In genomic region chrV:11993706-11994345, ce11 we compare ENCODE assay signal across 7 worm cellular contexts.
TF ChIP-seq lines count a peak whose summit lies in the region.

Gene cyl-1 (minus strand): TSS chrV:11993723.
Gene C52E4.7 (plus strand): TSS chrV:11994295.

TF ChIP-seq in whole organism, L1 larva, 84 proteins besides CTCF, POLR2A, EP300 and RAD21 (continues in another document):
- TF ChIP-seq lin-35 (GFP tag; optimal IDR thresholded peaks at IDR 0.05; lab: Kevin White, UChicago), result peak; percentile 69 to 81
- TF ChIP-seq F16B12.6 (tag; optimal IDR thresholded peaks at IDR 0.05; lab: Kevin White, UChicago), result peak; percentile 91
- TF ChIP-seq xbp-1 (tag; optimal IDR thresholded peaks at IDR 0.05; lab: Kevin White, UChicago), result peak; percentile 46
- peak; percentile 80 for TF ChIP-seq mep-1 (tag; optimal IDR thresholded peaks at IDR 0.05; lab: Kevin White, UChicago)
- TF ChIP-seq blmp-1 (tag; optimal IDR thresholded peaks at IDR 0.05; lab: Kevin White, UChicago), result peak; percentile 72
- peak; percentile 71 to 74 for TF ChIP-seq efl-1 (optimal IDR thresholded peaks at IDR 0.05; lab: Kevin White, UChicago)
- peak; percentile 65 to 87 for TF ChIP-seq efl-1 (GFP tag; optimal IDR thresholded peaks at IDR 0.05 in 1 of 2; lab: Kevin White, UChicago)
- TF ChIP-seq ceh-82 (tag; optimal IDR thresholded peaks at IDR 0.05; lab: Kevin White, UChicago), result peak in 2 of 3 experiments; percentile 35 to 40
- peak; percentile 26 for TF ChIP-seq rnt-1 (tag; optimal IDR thresholded peaks at IDR 0.05; lab: Kevin White, UChicago)
- TF ChIP-seq ztf-11 (tag; optimal IDR thresholded peaks at IDR 0.05; lab: Kevin White, UChicago), result no peak
- peak; percentile 53 for TF ChIP-seq fkh-8 (tag; optimal IDR thresholded peaks at IDR 0.05; lab: Kevin White, UChicago)
- TF ChIP-seq nhr-19 (GFP tag; conservative IDR thresholded peaks at IDR 0.05; lab: Robert Waterston, UW), result 0 out of 2 replicates have a peak, but pooled peaks have one; percentile 3

TF ChIP-seq in whole organism, L2 larva, 48 proteins besides CTCF, POLR2A, EP300 and RAD21 (continues in another document):
- TF ChIP-seq alr-1 (tag; optimal IDR thresholded peaks at IDR 0.05; lab: Kevin White, UChicago) (no peak), nhr-11 (tag; optimal IDR thresholded peaks at IDR 0.05; lab: Kevin White, UChicago) (no peak), nhr-12 (tag; optimal IDR thresholded peaks at IDR 0.05; lab: Kevin White, UChicago) (no peak), fos-1 (tag; optimal IDR thresholded peaks at IDR 0.05; lab: Kevin White, UChicago) (peak; percentile 39), lsy-2 (tag; optimal IDR thresholded peaks at IDR 0.05; lab: Kevin White, UChicago) (peak in 1 of 2 experiments; percentile 73), elt-3 (tag; optimal IDR thresholded peaks at IDR 0.05; lab: Kevin White, UChicago) (no peak), Y55F3AM.14 (GFP tag; optimal IDR thresholded peaks at IDR 0.05; lab: Kevin White, UChicago) (no peak), nhr-10 (tag; optimal IDR thresholded peaks at IDR 0.05; lab: Kevin White, UChicago) (no peak), C34F6.9 (tag; optimal IDR thresholded peaks at IDR 0.05; lab: Kevin White, UChicago) (peak; percentile 88), crh-2 (tag; optimal IDR thresholded peaks at IDR 0.05; lab: Kevin White, UChicago) (peak; percentile 70), ceh-16 (tag; optimal IDR thresholded peaks at IDR 0.05; lab: Kevin White, UChicago) (no peak), ztf-1 (GFP tag; conservative IDR thresholded peaks at IDR 0.05; lab: Robert Waterston, UW) (no peak), unc-39 (tag; optimal IDR thresholded peaks at IDR 0.05; lab: Kevin White, UChicago) (no peak), nhr-129 (tag; optimal IDR thresholded peaks at IDR 0.05; lab: Kevin White, UChicago) (peak; percentile 56)

TF ChIP-seq in whole organism, L3 larva, 47 proteins besides CTCF, POLR2A, EP300 and RAD21:
- peak; percentile 46 for TF ChIP-seq hmg-11 (tag; optimal IDR thresholded peaks at IDR 0.05; lab: Kevin White, UChicago)
- TF ChIP-seq nfya-1 (tag; optimal IDR thresholded peaks at IDR 0.05; lab: Kevin White, UChicago; ENCODE audit: insufficient read depth), result peak; percentile 77
- TF ChIP-seq pha-4 (tag; optimal IDR thresholded peaks at IDR 0.05; lab: Kevin White, UChicago), result peak; percentile 77
- TF ChIP-seq nhr-23 (tag; optimal IDR thresholded peaks at IDR 0.05; lab: Kevin White, UChicago), result peak; percentile 47
- peak; percentile 73 for TF ChIP-seq snpc-4 (tag; optimal IDR thresholded peaks at IDR 0.05; lab: Kevin White, UChicago)
- no peak for TF ChIP-seq nhr-25 (tag; optimal IDR thresholded peaks at IDR 0.05; lab: Kevin White, UChicago)
- TF ChIP-seq lin-15B (tag; optimal IDR thresholded peaks at IDR 0.05; lab: Kevin White, UChicago), result peak; percentile 67
- TF ChIP-seq fkh-2 (tag; optimal IDR thresholded peaks at IDR 0.05; lab: Kevin White, UChicago), result no peak
- no peak for TF ChIP-seq elt-1 (tag; optimal IDR thresholded peaks at IDR 0.05; lab: Kevin White, UChicago)
- TF ChIP-seq elt-2 (tag; optimal IDR thresholded peaks at IDR 0.05; lab: Kevin White, UChicago), result peak; percentile 37
- no peak for TF ChIP-seq sea-2 (GFP tag; optimal IDR thresholded peaks at IDR 0.05; lab: Kevin White, UChicago)
- TF ChIP-seq egl-5 (tag; optimal IDR thresholded peaks at IDR 0.05; lab: Kevin White, UChicago), result no peak
- TF ChIP-seq pqm-1 (tag; optimal IDR thresholded peaks at IDR 0.05; lab: Kevin White, UChicago), result peak; percentile 36
TF ChIP-seq in whole organism, L3 larva: peak in this region for 8.

TF ChIP-seq in whole organism, L4 larva, 104 proteins besides CTCF, POLR2A, EP300 and RAD21 (continues in another document):
- TF ChIP-seq spr-1 (tag; optimal IDR thresholded peaks at IDR 0.05; lab: Kevin White, UChicago) (no peak), zag-1 (tag; optimal IDR thresholded peaks at IDR 0.05; lab: Kevin White, UChicago) (no peak), zfp-3 (GFP tag; conservative IDR thresholded peaks at IDR 0.05; lab: Robert Waterston, UW) (no peak), ceh-32 (tag; optimal IDR thresholded peaks at IDR 0.05; lab: Kevin White, UChicago; ENCODE audit: poor library complexity) (no peak), tag-97 (GFP tag; IDR thresholded peaks at IDR 0.05; lab: Robert Waterston, UW) (no peak), unc-130 (GFP tag; optimal IDR thresholded peaks at IDR 0.05; lab: Kevin White, UChicago) (no peak), ztf-11 (tag; optimal IDR thresholded peaks at IDR 0.05; lab: Kevin White, UChicago) (no peak), F44E2.7 (GFP tag; IDR thresholded peaks at IDR 0.05; lab: Robert Waterston, UW) (no peak), nhr-6 (tag; optimal IDR thresholded peaks at IDR 0.05; lab: Kevin White, UChicago) (peak; percentile 94), madf-5 (GFP tag; IDR thresholded peaks at IDR 0.05; lab: Robert Waterston, UW) (no peak), dmd-9 (GFP tag; IDR thresholded peaks at IDR 0.05; lab: Robert Waterston, UW) (no peak), ama-1 (optimal IDR thresholded peaks at IDR 0.05; lab: Kevin White, UChicago) (no peak), spr-3 (GFP tag; optimal IDR thresholded peaks at IDR 0.05; lab: Kevin White, UChicago) (no peak), mdt-29 (GFP tag; IDR thresholded peaks at IDR 0.05; lab: Robert Waterston, UW) (no peak), ceh-82 (tag; optimal IDR thresholded peaks at IDR 0.05; lab: Kevin White, UChicago) (no peak)

TF ChIP-seq in whole organism, late embryonic, 69 proteins besides CTCF, POLR2A, EP300 and RAD21:
- TF ChIP-seq tbx-2 (tag; optimal IDR thresholded peaks at IDR 0.05; lab: Kevin White, UChicago), result peak; percentile 17
- TF ChIP-seq nfya-1 (tag; optimal IDR thresholded peaks at IDR 0.05; lab: Kevin White, UChicago), result peak; percentile 32
- TF ChIP-seq ceh-31 (tag; optimal IDR thresholded peaks at IDR 0.05; lab: Kevin White, UChicago), result peak; percentile 5
- TF ChIP-seq sdc-2 (tag; optimal IDR thresholded peaks at IDR 0.05; lab: Kevin White, UChicago), result peak; percentile 1
- TF ChIP-seq ceh-34 (tag; optimal IDR thresholded peaks at IDR 0.05; lab: Kevin White, UChicago), result peak; percentile 9
- TF ChIP-seq npax-4 (tag; optimal IDR thresholded peaks at IDR 0.05; lab: Kevin White, UChicago), result no peak
- TF ChIP-seq odd-2 (tag; optimal IDR thresholded peaks at IDR 0.05; lab: Kevin White, UChicago), result no peak
- no peak for TF ChIP-seq che-1 (tag; optimal IDR thresholded peaks at IDR 0.05; lab: Kevin White, UChicago)
- no peak for TF ChIP-seq hlh-30 (tag; optimal IDR thresholded peaks at IDR 0.05; lab: Kevin White, UChicago; ENCODE audit: insufficient read depth)
- TF ChIP-seq pat-9 (tag; optimal IDR thresholded peaks at IDR 0.05; lab: Kevin White, UChicago), result no peak
- TF ChIP-seq ceh-30 (tag; optimal IDR thresholded peaks at IDR 0.05; lab: Kevin White, UChicago), result no peak
- no peak for TF ChIP-seq ama-1 (optimal IDR thresholded peaks at IDR 0.05; lab: Kevin White, UChicago)

TF ChIP-seq in whole organism, mixed stage, embryonic, 35 proteins besides CTCF, POLR2A, EP300 and RAD21 (continues in another document):
- TF ChIP-seq sem-2 (GFP tag; optimal IDR thresholded peaks at IDR 0.05; lab: Kevin White, UChicago), result no peak
- TF ChIP-seq sptf-1 (tag; optimal IDR thresholded peaks at IDR 0.05; lab: Kevin White, UChicago), result no peak
- TF ChIP-seq ceh-43 (GFP tag; optimal IDR thresholded peaks at IDR 0.05; lab: Kevin White, UChicago), result no peak
- no peak for TF ChIP-seq unc-120 (tag; optimal IDR thresholded peaks at IDR 0.05; lab: Kevin White, UChicago; ENCODE audit: poor library complexity, severe bottlenecking)
- peak; percentile 29 for TF ChIP-seq ceh-39 (tag; optimal IDR thresholded peaks at IDR 0.05; lab: Kevin White, UChicago)
- TF ChIP-seq ztf-11 (tag; optimal IDR thresholded peaks at IDR 0.05; lab: Kevin White, UChicago), result no peak
- TF ChIP-seq mls-2 (tag; optimal IDR thresholded peaks at IDR 0.05; lab: Kevin White, UChicago), result no peak
- no peak for TF ChIP-seq elt-1 (tag; optimal IDR thresholded peaks at IDR 0.05; lab: Kevin White, UChicago; ENCODE audit: borderline replicate concordance, insufficient read depth)
- peak; percentile 49 for TF ChIP-seq lin-13 (tag; optimal IDR thresholded peaks at IDR 0.05; lab: Kevin White, UChicago)
- no peak for TF ChIP-seq cnd-1 (tag; optimal IDR thresholded peaks at IDR 0.05; lab: Kevin White, UChicago)
- TF ChIP-seq ces-1 (GFP tag; optimal IDR thresholded peaks at IDR 0.05; lab: Kevin White, UChicago), result peak; percentile 42
- no peak for TF ChIP-seq nhr-12 (tag; optimal IDR thresholded peaks at IDR 0.05; lab: Kevin White, UChicago)
- no peak for TF ChIP-seq flh-1 (GFP tag; optimal IDR thresholded peaks at IDR 0.05; lab: Kevin White, UChicago)
- TF ChIP-seq bed-3 (GFP tag; optimal IDR thresholded peaks at IDR 0.05; lab: Kevin White, UChicago), result no peak
- no peak for TF ChIP-seq nhr-28 (tag; optimal IDR thresholded peaks at IDR 0.05; lab: Kevin White, UChicago)
- TF ChIP-seq nhr-2 (tag; optimal IDR thresholded peaks at IDR 0.05; lab: Kevin White, UChicago), result no peak
- no peak for TF ChIP-seq ham-2 (GFP tag; optimal IDR thresholded peaks at IDR 0.05; lab: Kevin White, UChicago)

TF ChIP-seq in whole organism, young adult, 124 proteins besides CTCF, POLR2A, EP300 and RAD21 (continues in another document):
- TF ChIP-seq madf-6 (GFP tag; IDR thresholded peaks at IDR 0.05; lab: Robert Waterston, UW) (peak; percentile 42; the same call in 1 of the 2 replicates), ets-4 (GFP tag; optimal IDR thresholded peaks at IDR 0.05; lab: Kevin White, UChicago) (no peak), repo-1 (tag; optimal IDR thresholded peaks at IDR 0.05; lab: Kevin White, UChicago) (no peak), F57C9.4 (tag; optimal IDR thresholded peaks at IDR 0.05; lab: Kevin White, UChicago) (no peak), sptf-2 (GFP tag; optimal IDR thresholded peaks at IDR 0.05; lab: Kevin White, UChicago) (no peak), ceh-91 (GFP tag; IDR thresholded peaks at IDR 0.05; lab: Robert Waterston, UW) (no peak), ceh-27 (GFP tag; optimal IDR thresholded peaks at IDR 0.05; lab: Kevin White, UChicago) (peak; percentile 6), let-607 (tag; optimal IDR thresholded peaks at IDR 0.05; lab: Kevin White, UChicago) (peak in 1 of 2 experiments; percentile 6), lsl-1 (GFP tag; optimal IDR thresholded peaks at IDR 0.05; lab: Kevin White, UChicago) (peak; percentile 20), snpc-4 (GFP tag; optimal IDR thresholded peaks at IDR 0.05; lab: Kevin White, UChicago) (no peak), snpc-4 (tag; optimal IDR thresholded peaks at IDR 0.05; lab: Kevin White, UChicago) (peak; percentile 26 to 83 (median 60)), ztf-3 (GFP tag; optimal IDR thresholded peaks at IDR 0.05; lab: Kevin White, UChicago) (no peak), sdz-38 (tag; optimal IDR thresholded peaks at IDR 0.05; lab: Kevin White, UChicago) (no peak), madf-8 (GFP tag; conservative IDR thresholded peaks at IDR 0.05; lab: Robert Waterston, UW) (no peak), madf-3 (GFP tag; IDR thresholded peaks at IDR 0.05; lab: Robert Waterston, UW) (peak; percentile 98), lin-54 (GFP tag; optimal IDR thresholded peaks at IDR 0.05; lab: Kevin White, UChicago) (peak; percentile 46), him-1 (tag; optimal IDR thresholded peaks at IDR 0.05; lab: Kevin White, UChicago) (no peak), nhr-90 (tag; optimal IDR thresholded peaks at IDR 0.05; lab: Kevin White, UChicago) (no peak), C17E4.6 (GFP tag; IDR thresholded peaks at IDR 0.05; lab: Robert Waterston, UW) (no peak)
